Fruit fly (Drosophila melanogaster) whole organism, embryonic: ENCODE results near the gene jus.

ENCODE experiments used
- CG10565 ChIP-seq: fragments of 200-800 bp; sonication (Bioruptor generic); optimal IDR thresholded peaks from 3 replicates; lab custom pipeline; 2016; ENCODE audit warnings: missing biosample characterization, mild to moderate bottlenecking, missing genetic modification characterization
- CG15269 ChIP-seq: fragments of 200-800 bp; sonication (Bioruptor generic); optimal IDR thresholded peaks from 2 replicates; lab custom pipeline; 2018; ENCODE audit warnings: missing biosample characterization, mild to moderate bottlenecking, missing genetic modification characterization, moderate library complexity
- CG17359 ChIP-seq: fragments of 200-800 bp; sonication (Bioruptor generic); optimal IDR thresholded peaks from 3 replicates; lab custom pipeline; 2018; ENCODE audit warnings: missing biosample characterization, mild to moderate bottlenecking, missing genetic modification characterization, moderate library complexity
- Camta ChIP-seq: fragments of 200-800 bp; sonication (Bioruptor generic); optimal IDR thresholded peaks from 2 replicates; lab custom pipeline; 2016; ENCODE audit warnings: missing biosample characterization, missing genetic modification characterization
- Poxn ChIP-seq: fragments of 200-800 bp; sonication (Bioruptor generic); IDR thresholded peaks from 2 replicates; pipeline ENCODE4 v1.3.6; 2022; ENCODE audit warnings: missing biosample characterization, missing genetic modification characterization
- en ChIP-seq: fragments of 200-800 bp; sonication (Bioruptor generic); optimal IDR thresholded peaks from 2 replicates; lab custom pipeline; 2016; ENCODE audit warnings: missing biosample characterization, missing genetic modification characterization
- hbn ChIP-seq: fragments of 200-800 bp; sonication (Bioruptor generic); IDR thresholded peaks from 2 replicates; pipeline ENCODE4 v1.3.6; 2022; ENCODE audit warnings: missing biosample characterization, missing genetic modification characterization; ENCODE audit not compliant: partially characterized antibody
- lola ChIP-seq, 3 experiments: fragments of >200 bp in 2 of 3; fragments of 200-800 bp in 1 of 3; sonication (Bioruptor generic) in 1 of 3; optimal IDR thresholded peaks; 2 replicates each; lab custom pipeline; 2017 to 2019; ENCODE audit warnings: missing biosample characterization in 3 of 3, missing genetic modification characterization in 3 of 3, mild to moderate bottlenecking in 1 of 3, moderate library complexity in 1 of 3
- stc ChIP-seq: fragments of 200-800 bp; sonication (Bioruptor generic); IDR thresholded peaks from 2 replicates; pipeline ENCODE4 v1.3.6; 2022; ENCODE audit warnings: missing biosample characterization, missing genetic modification characterization
- toy ChIP-seq: fragments of 200-800 bp; sonication (Bioruptor generic); IDR thresholded peaks from 2 replicates; pipeline ENCODE4 v1.3.6; 2022; ENCODE audit warnings: missing biosample characterization, missing genetic modification characterization

DNA sequence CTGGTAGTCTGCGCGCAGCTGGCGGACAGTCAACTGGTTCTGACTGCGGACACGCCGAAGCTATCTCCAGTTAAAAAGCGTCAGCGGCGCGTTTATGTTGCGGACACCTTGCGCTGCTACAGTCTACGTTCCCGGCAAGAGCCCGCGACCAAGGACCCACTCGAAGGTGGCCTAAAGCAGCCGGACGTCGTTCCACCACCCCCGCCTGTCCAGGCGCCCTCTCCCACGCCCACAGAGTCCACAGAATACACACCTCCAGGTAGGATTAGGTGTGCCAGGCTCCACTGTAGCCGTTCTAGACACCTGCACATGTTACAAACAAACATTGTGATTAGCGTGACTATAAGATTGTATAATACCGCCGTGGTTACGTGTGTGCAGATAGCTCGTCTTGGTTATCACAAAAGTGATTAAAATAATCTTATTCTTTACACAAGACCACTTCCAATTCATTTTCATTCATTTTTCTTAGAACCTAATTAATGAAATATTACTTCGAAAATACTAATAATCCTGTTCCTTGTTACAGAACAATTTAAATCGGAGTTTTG, 35.8 kb upstream of the jus start:
- TF ChIP-seq toy (GFP tag; lab: Robert Waterston, UW) (no peak), en (no peak), stc (no peak; the same call in 1 of the 2 replicates), hbn (GFP tag; lab: Robert Waterston, UW) (no peak), Camta (GFP tag; lab: Kevin White, UChicago) (no peak), CG15269 (tag; lab: Kevin White, UChicago) (no peak), CG17359 (tag; lab: Kevin White, UChicago) (no peak), Poxn (peak; percentile 20; the same call in 1 of the 2 replicates), lola (GFP tag; optimal IDR thresholded peaks at IDR 0.05; lab: Kevin White, UChicago) (no peak), CG10565 (GFP tag; lab: Kevin White, UChicago) (no peak)
